Fruit fly (Drosophila melanogaster) whole organism, adult: ENCODE data around the gene ome.

Experiments
- CG11617 ChIP-seq: fragments of 200-800 bp; sonication (Bioruptor generic); optimal IDR thresholded peaks from 2 replicates; lab custom pipeline; 2017; ENCODE audit warnings: mild to moderate bottlenecking, missing biosample characterization, missing genetic modification reagents, missing genetic modification characterization
- CG12768 ChIP-seq: fragments of 200-800 bp; sonication (Bioruptor generic); optimal IDR thresholded peaks from 2 replicates; lab custom pipeline; 2017; ENCODE audit warnings: missing biosample characterization, missing genetic modification characterization, mild to moderate bottlenecking, moderate library complexity, missing genetic modification reagents
- CG1620 ChIP-seq: fragments of 200-800 bp; sonication (Bioruptor generic); optimal IDR thresholded peaks from 2 replicates; lab custom pipeline; 2016; ENCODE audit warnings: missing biosample characterization, missing genetic modification characterization
- CG7045 ChIP-seq: fragments of 200-800 bp; sonication (Bioruptor generic); optimal IDR thresholded peaks from 2 replicates; lab custom pipeline; 2017; ENCODE audit warnings: missing biosample characterization, mild to moderate bottlenecking, missing genetic modification characterization
- CG7101 ChIP-seq: fragments of 200-800 bp; sonication (Bioruptor generic); optimal IDR thresholded peaks from 2 replicates; lab custom pipeline; 2018; ENCODE audit warnings: missing biosample characterization, mild to moderate bottlenecking, missing genetic modification characterization, moderate library complexity
- Mnt ChIP-seq: fragments of 200-800 bp; sonication (Bioruptor generic); optimal IDR thresholded peaks from 2 replicates; lab custom pipeline; 2016; ENCODE audit warnings: missing biosample characterization, mild to moderate bottlenecking, missing genetic modification characterization
- kay ChIP-seq: fragments of 200-800 bp; sonication (Bioruptor generic); peaks from one replicate; lab custom pipeline; 2016; ENCODE audit warnings: missing biosample characterization, missing genetic modification characterization, borderline replicate concordance
- ovo ChIP-seq: fragments of 200-800 bp; sonication (Bioruptor generic); optimal IDR thresholded peaks from 2 replicates; lab custom pipeline; 2016; ENCODE audit warnings: missing biosample characterization, missing genetic modification characterization
- pad ChIP-seq: fragments of 200-800 bp; sonication (Bioruptor generic); optimal IDR thresholded peaks from 3 replicates; lab custom pipeline; 2017; ENCODE audit warnings: missing biosample characterization, missing genetic modification characterization, mild to moderate bottlenecking, moderate library complexity, missing genetic modification reagents
- tj ChIP-seq: fragments of 200-800 bp; sonication (Bioruptor generic); optimal IDR thresholded peaks from 3 replicates; lab custom pipeline; 2017; ENCODE audit warnings: missing biosample characterization, mild to moderate bottlenecking, missing genetic modification characterization, moderate library complexity
- toe ChIP-seq: fragments of 200-800 bp; sonication (Bioruptor generic); optimal IDR thresholded peaks from 2 replicates; lab custom pipeline; 2016; ENCODE audit warnings: missing biosample characterization, missing genetic modification characterization

- TF ChIP-seq CG11617 = no peak
- no peak for TF ChIP-seq tj (GFP tag; lab: Kevin White, UChicago)
- TF ChIP-seq Mnt (GFP tag; lab: Kevin White, UChicago) = no peak
- no peak for TF ChIP-seq CG7045
- TF ChIP-seq CG7101 (tag; lab: Kevin White, UChicago) = no peak
- TF ChIP-seq CG12768 (GFP tag; lab: Kevin White, UChicago) = no peak
- TF ChIP-seq kay (GFP tag; lab: Kevin White, UChicago) = no peak
- TF ChIP-seq ovo (GFP tag; lab: Kevin White, UChicago) = no peak
- TF ChIP-seq pad = no peak
- TF ChIP-seq CG1620 (GFP tag; lab: Kevin White, UChicago) = no peak
- no peak for TF ChIP-seq toe
Measured at dm6 chr3L:14668638-14669037, 4.0 kb upstream of the ome start.
